Worm (Caenorhabditis elegans) whole organism, midembryonic: ENCODE measurements around the gene str-209.
"Not testable (repeated sequence)": the region's sequence is repeated elsewhere in the genome, so short reads cannot be mapped to it uniquely, and the experiment has no call there.

Experiments
- T22C8.4 ChIP-seq: fragments of 200-800 bp; sonication (Bioruptor generic); IDR thresholded peaks from 2 replicates; pipeline ENCODE4 v1.3.6; 2022; ENCODE audit warnings: missing genetic modification characterization, missing compliant biosample characterization
- cog-1 ChIP-seq: sonication (generic microtip); optimal IDR thresholded peaks from 2 replicates; lab custom pipeline; 2016; ENCODE audit warnings: missing genetic modification characterization, missing compliant biosample characterization
- flt-1 ChIP-seq: fragments of 200-800 bp; sonication (Bioruptor generic); IDR thresholded peaks from 2 replicates; pipeline ENCODE4 v1.3.6; 2022; ENCODE audit warnings: missing genetic modification characterization, missing compliant biosample characterization
- klf-2 ChIP-seq: fragments of 200-800 bp; sonication (Bioruptor generic); conservative IDR thresholded peaks from 2 replicates; pipeline ENCODE4 v1.3.6; 2022; ENCODE audit warnings: missing genetic modification reagents, missing genetic modification characterization, missing compliant biosample characterization
- med-1 ChIP-seq: sonication (generic microtip); optimal IDR thresholded peaks from 2 replicates; lab custom pipeline; 2017; ENCODE audit warnings: missing genetic modification characterization, mild to moderate bottlenecking, missing compliant biosample characterization, antibody characterized with exemption, missing genetic modification reagents; ENCODE audit not compliant: insufficient read depth
- ref-1 ChIP-seq: fragments of 200-800 bp; sonication (Bioruptor generic); conservative IDR thresholded peaks from 2 replicates; pipeline ENCODE4 v1.3.6; 2022; ENCODE audit warnings: missing genetic modification reagents, missing genetic modification characterization, missing compliant biosample characterization
- tab-1 ChIP-seq: fragments of 200-800 bp; sonication (Bioruptor generic); IDR thresholded peaks from 2 replicates; pipeline ENCODE4 v1.3.6; 2022; ENCODE audit warnings: missing genetic modification characterization, missing compliant biosample characterization
- ztf-23 ChIP-seq: fragments of 200-800 bp; sonication (Bioruptor generic); IDR thresholded peaks from 2 replicates; pipeline ENCODE4 v1.3.6; 2022; ENCODE audit warnings: missing genetic modification reagents, missing genetic modification characterization, missing compliant biosample characterization
- ztf-29 ChIP-seq: fragments of 200-800 bp; sonication (Bioruptor generic); IDR thresholded peaks from 2 replicates; pipeline ENCODE4 v1.3.6; 2022; ENCODE audit warnings: missing genetic modification reagents, missing genetic modification characterization, missing compliant biosample characterization

The str-209 gene

DNA sequence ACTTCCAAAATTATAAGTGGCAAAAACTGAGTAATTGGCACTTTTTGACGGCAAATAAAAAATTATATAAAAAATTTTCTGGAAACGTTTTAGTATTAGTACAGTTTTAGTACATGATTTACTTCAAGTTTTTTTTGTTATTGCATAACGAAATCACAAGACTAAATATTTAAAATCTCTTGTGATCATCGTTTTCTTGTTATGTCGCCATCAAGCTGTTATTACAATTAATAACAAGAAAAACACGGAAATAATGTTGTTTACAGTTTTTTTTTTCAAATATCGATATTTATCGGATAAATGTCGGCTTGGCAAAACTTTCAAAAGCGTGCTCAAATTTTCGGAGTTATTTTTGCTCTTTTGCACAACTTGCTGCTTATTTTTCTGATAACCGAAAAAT is at the start of gene str-209:
str-209 (plus strand) TSS at position 301 of the 400 bp plus-strand sequence.
- no peak for TF ChIP-seq med-1 (GFP tag; lab: Kevin White, UChicago)
- no peak for TF ChIP-seq tab-1 (GFP tag; lab: Robert Waterston, UW)
- no peak for TF ChIP-seq ztf-23 (GFP tag; lab: Robert Waterston, UW)
- no peak for TF ChIP-seq ref-1 (GFP tag; lab: Robert Waterston, UW)
- no peak for TF ChIP-seq cog-1 (tag; lab: Kevin White, UChicago)
- TF ChIP-seq T22C8.4 (GFP tag; lab: Robert Waterston, UW): no peak
- no peak for TF ChIP-seq klf-2 (GFP tag; lab: Robert Waterston, UW)
- TF ChIP-seq ztf-29 (GFP tag; lab: Robert Waterston, UW): no peak
- no peak for TF ChIP-seq flt-1 (GFP tag; lab: Robert Waterston, UW)

- not testable (repeated sequence) for TF ChIP-seq med-1 (GFP tag; lab: Kevin White, UChicago); ztf-23 (GFP tag; lab: Robert Waterston, UW); T22C8.4 (GFP tag; lab: Robert Waterston, UW)
These were observed 48.7 kb upstream of the str-209 start, which contains the start of gene ugt-10 for ce11 chrV:4900020-4900419. Gene ugt-10 (minus strand): TSS chrV:4900120.

DNA sequence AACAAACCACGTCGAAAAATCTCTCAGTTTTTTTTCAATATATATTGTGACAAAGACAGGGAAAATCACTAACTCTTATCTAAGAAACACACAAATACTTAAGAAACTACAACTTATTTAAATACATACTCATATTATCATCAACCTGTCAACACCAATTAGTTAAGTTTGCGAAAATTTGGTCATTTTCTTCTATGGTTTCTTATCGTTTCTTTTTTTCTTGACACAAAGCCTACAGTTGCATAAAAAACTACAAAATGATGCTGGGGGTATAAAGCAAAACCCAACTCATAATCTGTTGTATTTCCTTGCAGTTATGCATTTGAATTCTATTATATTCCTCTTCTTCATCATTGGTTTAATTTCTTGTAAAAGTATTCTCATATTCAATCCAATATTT is 47.7 kb upstream of the str-209 start, which contains the start of gene ugt-67:
ugt-67 (plus strand) TSS at position 301 of the 400 bp plus-strand sequence.
- TF ChIP-seq tab-1 (GFP tag; lab: Robert Waterston, UW) (no peak), ref-1 (GFP tag; lab: Robert Waterston, UW) (no peak), flt-1 (GFP tag; lab: Robert Waterston, UW) (no peak), ztf-23 (GFP tag; lab: Robert Waterston, UW) (no peak), ztf-29 (GFP tag; lab: Robert Waterston, UW) (no peak), med-1 (GFP tag; lab: Kevin White, UChicago) (no peak), T22C8.4 (GFP tag; lab: Robert Waterston, UW) (no peak), cog-1 (tag; lab: Kevin White, UChicago) (no peak), klf-2 (GFP tag; lab: Robert Waterston, UW) (no peak)

DNA sequence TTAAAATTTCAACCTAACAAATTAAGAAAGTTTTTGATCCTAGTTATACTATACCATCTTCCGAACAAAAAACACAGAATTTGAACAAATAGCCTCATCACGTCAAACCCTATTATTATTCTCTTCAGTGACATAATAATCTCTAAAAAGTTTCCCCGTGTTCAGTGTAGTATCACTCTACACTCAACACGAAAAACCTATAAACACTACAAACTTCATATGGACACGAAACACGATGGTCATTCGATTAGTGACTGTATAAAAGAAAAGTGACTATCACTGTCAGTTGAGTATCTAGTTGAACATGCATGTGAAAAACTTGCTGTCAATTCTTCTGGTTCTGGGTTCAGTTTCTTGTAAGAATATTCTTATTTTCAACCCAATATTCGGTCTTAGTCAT is 45.0 kb upstream of the str-209 start, which contains the start of gene ugt-8:
ugt-8 (plus strand) TSS at position 235 of the 400 bp plus-strand sequence.
- TF ChIP-seq med-1 (GFP tag; lab: Kevin White, UChicago) (no peak), cog-1 (tag; lab: Kevin White, UChicago) (no peak), klf-2 (GFP tag; lab: Robert Waterston, UW) (no peak), ztf-23 (GFP tag; lab: Robert Waterston, UW) (no peak)

- TF ChIP-seq ref-1 (GFP tag; lab: Robert Waterston, UW) (no peak), ztf-29 (GFP tag; lab: Robert Waterston, UW) (no peak), flt-1 (GFP tag; lab: Robert Waterston, UW) (no peak), ztf-23 (GFP tag; lab: Robert Waterston, UW) (no peak), med-1 (GFP tag; lab: Kevin White, UChicago) (no peak), klf-2 (GFP tag; lab: Robert Waterston, UW) (no peak), T22C8.4 (GFP tag; lab: Robert Waterston, UW) (no peak), tab-1 (GFP tag; lab: Robert Waterston, UW) (no peak), cog-1 (tag; lab: Kevin White, UChicago) (no peak)
These were observed 42.8 kb upstream of the str-209 start, which contains the start of gene ugt-14 for ce11 chrV:4905953-4906352. Gene ugt-14 (plus strand): TSS chrV:4906253.

- no peak for TF ChIP-seq tab-1 (GFP tag; lab: Robert Waterston, UW)
- TF ChIP-seq ztf-29 (GFP tag; lab: Robert Waterston, UW): no peak
- no peak for TF ChIP-seq ztf-23 (GFP tag; lab: Robert Waterston, UW)
- no peak for TF ChIP-seq T22C8.4 (GFP tag; lab: Robert Waterston, UW)
- TF ChIP-seq klf-2 (GFP tag; lab: Robert Waterston, UW): no peak
These were observed 40.1 kb upstream of the str-209 start, which contains the start of gene ugt-13 for ce11 chrV:4908591-4908990. Gene ugt-13 (plus strand): TSS chrV:4908884.

DNA sequence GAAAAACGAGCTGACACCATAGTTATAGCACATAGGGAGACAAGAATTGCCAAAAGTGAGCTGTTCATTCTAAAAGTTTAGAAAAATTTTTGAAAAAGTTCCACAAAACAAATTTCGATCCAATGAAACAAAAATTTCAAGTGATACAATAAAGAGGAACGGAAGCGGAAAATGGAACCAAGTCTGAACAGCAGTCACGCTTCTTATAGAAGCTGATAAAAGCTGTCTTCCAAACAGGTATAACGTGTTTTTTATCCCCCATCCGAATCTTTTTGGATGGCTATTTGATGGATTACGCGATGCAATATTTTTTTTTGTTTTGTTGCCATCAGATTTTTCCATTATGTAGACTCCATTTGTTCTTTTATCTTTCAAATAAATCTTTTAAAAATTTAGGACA is 36.4 kb upstream of the str-209 start, which contains the start of gene H23N18.5:
H23N18.5 (minus strand) TSS at position 69 of the 400 bp plus-strand sequence.
- TF ChIP-seq cog-1 (tag; lab: Kevin White, UChicago): no peak
- no peak for TF ChIP-seq flt-1 (GFP tag; lab: Robert Waterston, UW)
- TF ChIP-seq klf-2 (GFP tag; lab: Robert Waterston, UW): no peak
- TF ChIP-seq med-1 (GFP tag; lab: Kevin White, UChicago): no peak

- TF ChIP-seq tab-1 (GFP tag; lab: Robert Waterston, UW): no peak
- TF ChIP-seq klf-2 (GFP tag; lab: Robert Waterston, UW): no peak
These were observed 34.9 kb upstream of the str-209 start for ce11 chrV:4913853-4914252.

DNA sequence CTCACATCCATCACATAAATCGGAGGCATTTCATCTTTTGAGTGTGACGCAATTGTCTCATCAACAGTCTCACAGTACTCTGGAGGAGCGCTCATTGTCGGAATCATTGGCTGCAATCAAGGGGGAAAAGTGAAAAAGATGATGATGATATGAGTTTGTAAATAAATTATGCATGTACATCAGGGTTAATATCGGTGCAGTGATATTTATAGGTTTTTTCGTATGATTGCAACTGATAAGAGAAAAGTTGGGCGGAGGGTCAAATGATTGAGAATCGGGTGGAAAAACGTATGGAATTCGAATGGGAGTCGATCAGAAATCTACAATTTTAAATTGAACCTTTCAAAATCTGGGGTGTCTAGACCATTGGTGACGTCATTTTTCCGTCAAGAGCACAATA is 33.9 kb upstream of the str-209 start, which contains the start of gene H23N18.6:
H23N18.6 (minus strand) TSS at position 201 of the 400 bp plus-strand sequence.
- TF ChIP-seq ztf-29 (GFP tag; lab: Robert Waterston, UW) (no peak), tab-1 (GFP tag; lab: Robert Waterston, UW) (no peak), ref-1 (GFP tag; lab: Robert Waterston, UW) (no peak), flt-1 (GFP tag; lab: Robert Waterston, UW) (no peak), cog-1 (tag; lab: Kevin White, UChicago) (no peak), med-1 (GFP tag; lab: Kevin White, UChicago) (no peak), ztf-23 (GFP tag; lab: Robert Waterston, UW) (no peak), T22C8.4 (GFP tag; lab: Robert Waterston, UW) (no peak), klf-2 (GFP tag; lab: Robert Waterston, UW) (no peak)
